Worm (Caenorhabditis elegans) whole organism, L4 larva: ENCODE data around the gene kel-10.

Experiments used
- T26A8.4 ChIP-seq: fragments of 200-800 bp; sonication (Bioruptor generic); IDR thresholded peaks from 2 replicates; pipeline ENCODE4 v1.3.6; 2022; ENCODE audit warnings: missing genetic modification characterization, missing compliant biosample characterization
- aly-2 ChIP-seq: sonication (generic microtip); optimal IDR thresholded peaks from 2 replicates; lab custom pipeline; 2018; ENCODE audit warnings: missing biosample characterization, missing genetic modification characterization
- attf-4 ChIP-seq: sonication (generic microtip); optimal IDR thresholded peaks from 3 replicates; lab custom pipeline; 2017; ENCODE audit warnings: missing biosample characterization, missing genetic modification characterization
- cey-2 ChIP-seq: sonication (generic microtip); optimal IDR thresholded peaks from 3 replicates; lab custom pipeline; 2017; ENCODE audit warnings: missing genetic modification characterization, mild to moderate bottlenecking, missing compliant biosample characterization, antibody characterized with exemption, borderline replicate concordance; ENCODE audit not compliant: insufficient read depth
- dmd-6 ChIP-seq: fragments of 200-800 bp; sonication (Bioruptor generic); IDR thresholded peaks from 2 replicates; pipeline ENCODE4 v1.3.6; 2022; ENCODE audit warnings: missing genetic modification reagents, missing genetic modification characterization, missing compliant biosample characterization
- lin-15B ChIP-seq: fragments of 150-350 bp; sonication (generic microtip); optimal IDR thresholded peaks from 3 replicates; lab custom pipeline; 2014; ENCODE audit warnings: missing biosample characterization, missing genetic modification characterization
- lsy-2 ChIP-seq, 2 experiments: fragments of 150-350 bp in 1 of 2; sonication (generic microtip) in 1 of 2; optimal IDR thresholded peaks; 2 replicates each; lab custom pipeline; 2014 to 2017; ENCODE audit warnings: missing biosample characterization in 2 of 2, missing genetic modification characterization in 2 of 2
- mdl-1 ChIP-seq, 2 experiments: fragments of 150-350 bp in 1 of 2; sonication (generic microtip) in 1 of 2; optimal IDR thresholded peaks; 2 replicates each; lab custom pipeline; 2014 to 2017; ENCODE audit warnings: missing biosample characterization in 2 of 2, missing genetic modification characterization in 2 of 2
- nhr-11 ChIP-seq: fragments of 150-350 bp; optimal IDR thresholded peaks from 2 replicates; lab custom pipeline; 2014; ENCODE audit warnings: missing biosample characterization, missing genetic modification characterization
- unc-62 ChIP-seq, 3 experiments: fragments of 150-350 bp in 1 of 3; sonication (generic microtip); optimal IDR thresholded peaks in 2 of 3; peaks in 1 of 3; 1 replicate in 1 of 3; 2 replicates in 2 of 3; lab custom pipeline; 2014 to 2017; ENCODE audit warnings: missing biosample characterization in 3 of 3, missing genetic modification characterization in 3 of 3, missing genetic modification reagents in 3 of 3, missing genotype in 1 of 3
- zfp-2 ChIP-seq: sonication (generic microtip); optimal IDR thresholded peaks from 2 replicates; lab custom pipeline; 2016; ENCODE audit warnings: mild to moderate bottlenecking, missing genetic modification characterization, missing compliant biosample characterization

- TF ChIP-seq unc-62 (GFP tag; optimal IDR thresholded peaks at IDR 0.05 in 1 of 2; lab: Kevin White, UChicago) (peak in 1 of 2 experiments; percentile 3), unc-62 (tag; optimal IDR thresholded peaks at IDR 0.05; lab: Kevin White, UChicago) (no peak), dmd-6 (GFP tag; lab: Robert Waterston, UW) (no peak), aly-2 (tag; lab: Kevin White, UChicago) (no peak), lin-15B (no peak), lsy-2 (tag; optimal IDR thresholded peaks at IDR 0.05; lab: Kevin White, UChicago) (no peak), nhr-11 (tag; lab: Kevin White, UChicago) (no peak), cey-2 (tag; lab: Kevin White, UChicago) (no peak), T26A8.4 (GFP tag; lab: Robert Waterston, UW) (no peak), mdl-1 (tag; optimal IDR thresholded peaks at IDR 0.05; lab: Kevin White, UChicago) (no peak), zfp-2 (tag; lab: Kevin White, UChicago) (no peak), attf-4 (no peak)
These were observed 33.3 kb upstream of the kel-10 start for ce11 chrIII:10134517-10134916.
